Fruit fly (Drosophila melanogaster) S2 (cell line): Measurements from ENCODE around the gene Vps36.

ENCODE experiments used
- CG8478 ChIP-seq: fragments of >200 bp; optimal IDR thresholded peaks from 2 replicates; lab custom pipeline; 2018
- CTCF ChIP-seq, 2 experiments: fragments of >200 bp; optimal IDR thresholded peaks; 2 replicates each; lab custom pipeline; 2018

dm6 chr3L:13490689-13491348, 22.1 kb downstream of the Vps36 start:
- TF ChIP-seq CG8478 (lab: Kevin White, UChicago) = no peak
- no peak for TF ChIP-seq CTCF (optimal IDR thresholded peaks at IDR 0.05; lab: Kevin White, UChicago)
